Fruit fly (Drosophila melanogaster): ENCODE results near the gene nSMase.

The nSMase gene

dm6 chr3L:3194059-3194458, 24.9 kb upstream of the nSMase start (continued):
- TF ChIP-seq CG6163 (GFP tag; IDR thresholded peaks at IDR 0.05) (peak; percentile 99), CG11902 (GFP tag; optimal IDR thresholded peaks at IDR 0.05) (peak; percentile 93), net (GFP tag; optimal IDR thresholded peaks at IDR 0.05) (peak; percentile 98), lz (GFP tag; optimal IDR thresholded peaks at IDR 0.05) (peak; percentile 92), spab (GFP tag; optimal IDR thresholded peaks at IDR 0.05) (peak; percentile 86), Eip93F (GFP tag; optimal IDR thresholded peaks at IDR 0.05) (peak; percentile 93), CG4318 (GFP tag; optimal IDR thresholded peaks at IDR 0.05) (peak; percentile 94), CG11762 (GFP tag; optimal IDR thresholded peaks at IDR 0.05; ENCODE audit: insufficient read depth) (peak; percentile 97), CG32006 (GFP tag; optimal IDR thresholded peaks at IDR 0.05) (peak; percentile 99), CG3919 (GFP tag; optimal IDR thresholded peaks at IDR 0.05) (peak; percentile 98), CG34406 (GFP tag; optimal IDR thresholded peaks at IDR 0.05) (peak; percentile 98), CG31627 (GFP tag; optimal IDR thresholded peaks at IDR 0.05) (peak; percentile 90), Gug (GFP tag; IDR thresholded peaks at IDR 0.05) (peak; percentile 98), Sox102F (GFP tag; optimal IDR thresholded peaks at IDR 0.05) (peak; percentile 97), cyc (GFP tag; optimal IDR thresholded peaks at IDR 0.05) (peak; percentile 95), CG10631 (GFP tag; optimal IDR thresholded peaks at IDR 0.05) (peak; percentile 98), Met (GFP tag; optimal IDR thresholded peaks at IDR 0.05) (peak; percentile 97), CG10669 (GFP tag; optimal IDR thresholded peaks at IDR 0.05) (peak; percentile 96), CG8632 (GFP tag; optimal IDR thresholded peaks at IDR 0.05) (peak; percentile 97), CG8319 (GFP tag; optimal IDR thresholded peaks at IDR 0.05) (peak; percentile 94), Eip75B (GFP tag; optimal IDR thresholded peaks at IDR 0.05) (peak; percentile 96), Eip78C (GFP tag) (peak; percentile 98), Ets96B (tag; optimal IDR thresholded peaks at IDR 0.05) (peak; percentile 95), Sox15 (GFP tag; optimal IDR thresholded peaks at IDR 0.05) (peak; percentile 88), Sox14 (GFP tag; optimal IDR thresholded peaks at IDR 0.05) (peak; percentile 94), fkh (GFP tag; optimal IDR thresholded peaks at IDR 0.05) (peak; percentile 15), CG6276 (GFP tag; optimal IDR thresholded peaks at IDR 0.05) (peak; percentile 98), Hr39 (GFP tag; optimal IDR thresholded peaks at IDR 0.05) (peak; percentile 92), CG7368 (GFP tag; optimal IDR thresholded peaks at IDR 0.05) (peak; percentile 97), pdm3 (GFP tag; optimal IDR thresholded peaks at IDR 0.05) (peak; percentile 97), Ets21C (GFP tag; optimal IDR thresholded peaks at IDR 0.05) (peak; percentile 82), Hr38 (GFP tag; optimal IDR thresholded peaks at IDR 0.05) (no peak), Lpt (GFP tag; optimal IDR thresholded peaks at IDR 0.05) (peak; percentile 96)

dm6 chr3L:3197464-3197863, 21.5 kb upstream of the nSMase start, which contains the start of gene CG14966:
CG14966 (minus strand) TSS chr3L:3197631.
- TF ChIP-seq CG10631 (GFP tag; optimal IDR thresholded peaks at IDR 0.05) = no peak
- TF ChIP-seq CG34406 (GFP tag; optimal IDR thresholded peaks at IDR 0.05) = no peak
- TF ChIP-seq Sox102F (GFP tag; optimal IDR thresholded peaks at IDR 0.05) = no peak
- TF ChIP-seq cyc (GFP tag; optimal IDR thresholded peaks at IDR 0.05) = peak; percentile 17
- no peak for TF ChIP-seq CG9139 (GFP tag; optimal IDR thresholded peaks at IDR 0.05)
- TF ChIP-seq CG6276 (GFP tag; optimal IDR thresholded peaks at IDR 0.05) = no peak
- TF ChIP-seq Hr39 (GFP tag; optimal IDR thresholded peaks at IDR 0.05) = peak; percentile 20
- TF ChIP-seq fd85E (GFP tag; optimal IDR thresholded peaks at IDR 0.05) = no peak
- TF ChIP-seq CG31627 (GFP tag; optimal IDR thresholded peaks at IDR 0.05) = peak; percentile 28
- TF ChIP-seq Blimp-1 (GFP tag; optimal IDR thresholded peaks at IDR 0.05) = no peak
- no peak for TF ChIP-seq vri (GFP tag; optimal IDR thresholded peaks at IDR 0.05)
- no peak for TF ChIP-seq CG10669 (GFP tag; optimal IDR thresholded peaks at IDR 0.05)
- no peak for TF ChIP-seq fd59A (GFP tag; optimal IDR thresholded peaks at IDR 0.05)
- TF ChIP-seq CG8119 (GFP tag; IDR thresholded peaks at IDR 0.05) = no peak
- peak; percentile 65 for TF ChIP-seq svp (GFP tag)
- TF ChIP-seq Ets21C (GFP tag; optimal IDR thresholded peaks at IDR 0.05) = peak; percentile 5
- TF ChIP-seq CG3919 (GFP tag; optimal IDR thresholded peaks at IDR 0.05) = no peak
- TF ChIP-seq Eip75B (GFP tag; optimal IDR thresholded peaks at IDR 0.05) = no peak
- TF ChIP-seq CG4318 (GFP tag; optimal IDR thresholded peaks at IDR 0.05) = no peak
- peak; percentile 26 for TF ChIP-seq pdm3 (GFP tag; optimal IDR thresholded peaks at IDR 0.05)
- no peak for TF ChIP-seq CG8319 (GFP tag; optimal IDR thresholded peaks at IDR 0.05)
- no peak for TF ChIP-seq CG3032 (tag; optimal IDR thresholded peaks at IDR 0.05)
- peak; percentile 45 for TF ChIP-seq esn (GFP tag; optimal IDR thresholded peaks at IDR 0.05)
- no peak for TF ChIP-seq Sox15 (GFP tag; optimal IDR thresholded peaks at IDR 0.05)
- no peak for TF ChIP-seq Gug (GFP tag; IDR thresholded peaks at IDR 0.05)
- TF ChIP-seq Eip93F (GFP tag; optimal IDR thresholded peaks at IDR 0.05) = no peak
- TF ChIP-seq CG15336 (GFP tag; IDR thresholded peaks at IDR 0.05) = no peak
- TF ChIP-seq Eip78C (GFP tag) = peak; percentile 56
- no peak for TF ChIP-seq CG7368 (GFP tag; optimal IDR thresholded peaks at IDR 0.05)
- TF ChIP-seq dsx (GFP tag; optimal IDR thresholded peaks at IDR 0.05; ENCODE audit: poor library complexity, severe bottlenecking) = peak; percentile 9
- no peak for TF ChIP-seq CG6163 (GFP tag; IDR thresholded peaks at IDR 0.05)
- peak; percentile 31 for TF ChIP-seq Smox (GFP tag; optimal IDR thresholded peaks at IDR 0.05)
- TF ChIP-seq CG6808 (GFP tag; optimal IDR thresholded peaks at IDR 0.05) = peak; percentile 3
- peak; percentile 33 for TF ChIP-seq topi (GFP tag; optimal IDR thresholded peaks at IDR 0.05)
- TF ChIP-seq lz (GFP tag; optimal IDR thresholded peaks at IDR 0.05) = peak; percentile 38
- no peak for TF ChIP-seq eg (GFP tag; IDR thresholded peaks at IDR 0.05)
- no peak for TF ChIP-seq fkh (GFP tag; optimal IDR thresholded peaks at IDR 0.05)

Data from whole organism, prepupa.